Fruit fly (Drosophila melanogaster) whole organism, embryonic: Measurements from ENCODE around the gene Nf-YA.
A peak's percentile ranks its signal among the peaks of the same experiment; 100 is the strongest.

Experiments
- CG10267 ChIP-seq: fragments of 200-800 bp; sonication (Bioruptor generic); optimal IDR thresholded peaks from 2 replicates; lab custom pipeline; 2018; ENCODE audit warnings: missing biosample characterization, mild to moderate bottlenecking, missing genetic modification characterization, moderate library complexity
- CG11085 ChIP-seq: fragments of 200-800 bp; sonication (Bioruptor generic); IDR thresholded peaks from 2 replicates; pipeline ENCODE4 v1.3.6; 2022; ENCODE audit warnings: missing biosample characterization, missing genetic modification characterization
- CG11723 ChIP-seq: fragments of 200-800 bp; sonication (Bioruptor generic); optimal IDR thresholded peaks from 2 replicates; lab custom pipeline; 2017; ENCODE audit warnings: missing biosample characterization, mild to moderate bottlenecking, missing genetic modification characterization
- CG12071 ChIP-seq: fragments of 200-800 bp; sonication (Bioruptor generic); optimal IDR thresholded peaks from 3 replicates; lab custom pipeline; 2018; ENCODE audit warnings: missing biosample characterization, mild to moderate bottlenecking, missing genetic modification characterization
- CG12104 ChIP-seq: fragments of 200-800 bp; sonication (Bioruptor generic); optimal IDR thresholded peaks from 3 replicates; lab custom pipeline; 2016; ENCODE audit warnings: missing biosample characterization, missing genetic modification characterization
- CG1602 ChIP-seq: fragments of 200-800 bp; sonication (Bioruptor generic); optimal IDR thresholded peaks from 3 replicates; lab custom pipeline; 2016; ENCODE audit warnings: missing biosample characterization, missing genetic modification characterization
- CG1647 ChIP-seq: fragments of 200-800 bp; sonication (Bioruptor generic); optimal IDR thresholded peaks from 3 replicates; lab custom pipeline; 2016; ENCODE audit warnings: missing biosample characterization, missing genetic modification characterization
- CG18619 ChIP-seq: fragments of 200-800 bp; sonication (Bioruptor generic); optimal IDR thresholded peaks from 3 replicates; lab custom pipeline; 2017; ENCODE audit warnings: missing biosample characterization, mild to moderate bottlenecking, missing genetic modification characterization
- CG2116 ChIP-seq: fragments of 200-800 bp; sonication (Bioruptor generic); optimal IDR thresholded peaks from 3 replicates; lab custom pipeline; 2018; ENCODE audit warnings: missing biosample characterization, mild to moderate bottlenecking, missing genetic modification characterization
- CG31441 ChIP-seq: fragments of 200-800 bp; sonication (Bioruptor generic); IDR thresholded peaks from 2 replicates; pipeline ENCODE4 v1.3.6; 2022; ENCODE audit warnings: missing biosample characterization, missing genetic modification characterization
- CG3281 ChIP-seq: fragments of 200-800 bp; sonication (Bioruptor generic); optimal IDR thresholded peaks from 3 replicates; lab custom pipeline; 2017; ENCODE audit warnings: missing biosample characterization, mild to moderate bottlenecking, missing genetic modification characterization
- CG34422 ChIP-seq: fragments of 200-800 bp; sonication (Bioruptor generic); IDR thresholded peaks from 3 replicates; pipeline ENCODE4 v1.3.6; 2022; ENCODE audit warnings: missing biosample characterization, missing genetic modification characterization
- CG3726 ChIP-seq: fragments of 200-800 bp; sonication (Bioruptor generic); IDR thresholded peaks from 3 replicates; pipeline ENCODE4, ENCODE4 v1.3.6; 2022; ENCODE audit warnings: missing biosample characterization, missing genetic modification characterization
- CG6272 ChIP-seq: fragments of 200-800 bp; sonication (Bioruptor generic); IDR thresholded peaks from 2 replicates; pipeline ENCODE4 v1.3.6; 2022; ENCODE audit warnings: missing biosample characterization, missing genetic modification characterization
- CG6813 ChIP-seq: fragments of 200-800 bp; sonication (Bioruptor generic); optimal IDR thresholded peaks from 2 replicates; lab custom pipeline; 2017; ENCODE audit warnings: missing biosample characterization, missing genetic modification characterization, mild to moderate bottlenecking, moderate library complexity, missing genetic modification reagents
- CG7745 ChIP-seq: fragments of 200-800 bp; sonication (Bioruptor generic); optimal IDR thresholded peaks from 2 replicates; lab custom pipeline; 2018; ENCODE audit warnings: missing biosample characterization, mild to moderate bottlenecking, missing genetic modification characterization, moderate library complexity
- CG7963 ChIP-seq: fragments of 200-800 bp; sonication (Bioruptor generic); IDR thresholded peaks from 3 replicates; pipeline ENCODE4 v1.3.6; 2022; ENCODE audit warnings: missing biosample characterization, missing genetic modification characterization; ENCODE audit not compliant: partially characterized antibody
- Deaf1 ChIP-seq: fragments of 200-800 bp; optimal IDR thresholded peaks from 3 replicates; lab custom pipeline; 2019; ENCODE audit warnings: missing biosample characterization, mild to moderate bottlenecking, missing genetic modification characterization, moderate library complexity
- Dll ChIP-seq: fragments of 200-800 bp; sonication (Bioruptor generic); IDR thresholded peaks from 4 replicates; pipeline ENCODE4 v1.3.6; 2022; ENCODE audit warnings: missing biosample characterization, missing genetic modification characterization; ENCODE audit not compliant: partially characterized antibody
- Jarid2 ChIP-seq: fragments of 200-800 bp; sonication (Bioruptor generic); optimal IDR thresholded peaks from 3 replicates; lab custom pipeline; 2017; ENCODE audit warnings: mild to moderate bottlenecking, missing biosample characterization, missing genetic modification reagents, missing genetic modification characterization
- Mad ChIP-seq: fragments of 200-800 bp; sonication (Bioruptor generic); optimal IDR thresholded peaks from 2 replicates; lab custom pipeline; 2016; ENCODE audit warnings: missing biosample characterization, missing genetic modification characterization
- Nf-YA ChIP-seq: fragments of 200-800 bp; sonication (Bioruptor generic); IDR thresholded peaks from 2 replicates; pipeline ENCODE4 v1.3.6; 2022; ENCODE audit warnings: missing biosample characterization, missing genetic modification characterization
- PHDP ChIP-seq: fragments of 200-800 bp; sonication (Bioruptor generic); optimal IDR thresholded peaks from 3 replicates; lab custom pipeline; 2018; ENCODE audit warnings: missing biosample characterization, mild to moderate bottlenecking, missing genetic modification characterization, moderate library complexity
- Ptx1 ChIP-seq: fragments of 200-800 bp; sonication (Bioruptor generic); IDR thresholded peaks from 2 replicates; pipeline ENCODE4 v1.3.6; 2022; ENCODE audit warnings: missing biosample characterization, missing genetic modification characterization
- Tbp ChIP-seq: fragments of >200 bp; optimal IDR thresholded peaks from 2 replicates; lab custom pipeline; 2018; ENCODE audit warnings: missing biosample characterization, missing genetic modification characterization
- ac ChIP-seq: fragments of 200-800 bp; sonication (Bioruptor generic); optimal IDR thresholded peaks from 3 replicates; lab custom pipeline; 2017; ENCODE audit warnings: missing biosample characterization, mild to moderate bottlenecking, missing genetic modification characterization
- aop ChIP-seq: fragments of 200-800 bp; sonication (Bioruptor generic); IDR thresholded peaks from 2 replicates; pipeline ENCODE4 v1.3.6; 2022; ENCODE audit warnings: missing biosample characterization, missing genetic modification characterization
- ara ChIP-seq: fragments of 200-800 bp; sonication (Bioruptor generic); IDR thresholded peaks from 2 replicates; pipeline ENCODE4 v1.3.6; 2022; ENCODE audit warnings: missing biosample characterization, missing genetic modification characterization
- az2 ChIP-seq: fragments of 200-800 bp; sonication (Bioruptor generic); optimal IDR thresholded peaks from 3 replicates; lab custom pipeline; 2016; ENCODE audit warnings: missing biosample characterization, missing genetic modification characterization
- bbx ChIP-seq: fragments of 200-800 bp; sonication (Bioruptor generic); IDR thresholded peaks from 2 replicates; pipeline ENCODE4 v1.3.6; 2022; ENCODE audit warnings: missing biosample characterization, missing genetic modification characterization; ENCODE audit not compliant: partially characterized antibody
- crc ChIP-seq: fragments of 200-800 bp; sonication (Bioruptor generic); optimal IDR thresholded peaks from 2 replicates; lab custom pipeline; 2016; ENCODE audit warnings: missing biosample characterization, missing genetic modification characterization
- crp ChIP-seq, 2 experiments: fragments of 200-800 bp; sonication (Bioruptor generic); optimal IDR thresholded peaks; 2 replicates in 1 of 2; 3 replicates in 1 of 2; lab custom pipeline; 2017; ENCODE audit warnings: missing biosample characterization in 2 of 2, missing genetic modification characterization in 2 of 2, mild to moderate bottlenecking in 1 of 2, moderate library complexity in 1 of 2
- da ChIP-seq: fragments of 200-800 bp; sonication (Bioruptor generic); optimal IDR thresholded peaks from 2 replicates; lab custom pipeline; 2016; ENCODE audit warnings: missing biosample characterization, missing genetic modification characterization
- dan ChIP-seq: fragments of 200-800 bp; sonication (Bioruptor generic); IDR thresholded peaks from 2 replicates; pipeline ENCODE4 v1.3.6; 2022; ENCODE audit warnings: missing biosample characterization, missing genetic modification characterization
- fd102C ChIP-seq: fragments of 200-800 bp; sonication (Bioruptor generic); optimal IDR thresholded peaks from 2 replicates; lab custom pipeline; 2018; ENCODE audit warnings: missing biosample characterization, mild to moderate bottlenecking, missing genetic modification characterization, moderate library complexity
- fd64A ChIP-seq: fragments of 200-800 bp; sonication (Bioruptor generic); optimal IDR thresholded peaks from 3 replicates; lab custom pipeline; 2018; ENCODE audit warnings: missing biosample characterization, mild to moderate bottlenecking, missing genetic modification characterization
- fu2 ChIP-seq: fragments of 200-800 bp; sonication (Bioruptor generic); optimal IDR thresholded peaks from 2 replicates; lab custom pipeline; 2016; ENCODE audit warnings: missing biosample characterization, missing genetic modification characterization
- gro ChIP-seq: fragments of 200-800 bp; sonication (Bioruptor generic); optimal IDR thresholded peaks from 2 replicates; lab custom pipeline; 2016; ENCODE audit warnings: missing biosample characterization, missing genetic modification characterization
- gsb-n ChIP-seq: fragments of 200-800 bp; sonication (Bioruptor generic); optimal IDR thresholded peaks from 3 replicates; lab custom pipeline; 2018; ENCODE audit warnings: missing biosample characterization, mild to moderate bottlenecking, missing genetic modification characterization
- ken ChIP-seq: fragments of 200-800 bp; sonication (Bioruptor generic); IDR thresholded peaks from 3 replicates; pipeline ENCODE4 v1.3.6; 2022; ENCODE audit warnings: missing biosample characterization, missing genetic modification characterization
- kni ChIP-seq: fragments of 200-800 bp; sonication (Bioruptor generic); optimal IDR thresholded peaks from 3 replicates; lab custom pipeline; 2017; ENCODE audit warnings: mild to moderate bottlenecking, missing biosample characterization, missing genetic modification reagents, missing genetic modification characterization
- knrl ChIP-seq: fragments of 200-800 bp; sonication (Bioruptor generic); IDR thresholded peaks from 3 replicates; pipeline ENCODE4 v1.3.6; 2022; ENCODE audit warnings: missing biosample characterization, missing genetic modification characterization; ENCODE audit not compliant: partially characterized antibody
- lbe ChIP-seq: fragments of 200-800 bp; sonication (Bioruptor generic); optimal IDR thresholded peaks from 2 replicates; lab custom pipeline; 2016; ENCODE audit warnings: missing biosample characterization, mild to moderate bottlenecking, missing genetic modification characterization
- pnt ChIP-seq: fragments of 200-800 bp; sonication (Bioruptor generic); optimal IDR thresholded peaks from 3 replicates; lab custom pipeline; 2016; ENCODE audit warnings: missing biosample characterization, missing genetic modification characterization
- sr ChIP-seq: fragments of 200-800 bp; sonication (Bioruptor generic); IDR thresholded peaks from 3 replicates; pipeline ENCODE4 v1.3.6; 2022; ENCODE audit warnings: missing biosample characterization, missing genetic modification characterization
- trem ChIP-seq: fragments of 200-800 bp; optimal IDR thresholded peaks from 3 replicates; lab custom pipeline; 2019; ENCODE audit warnings: missing biosample characterization, mild to moderate bottlenecking, missing genetic modification characterization, moderate library complexity
- twi ChIP-seq: fragments of 200-800 bp; optimal IDR thresholded peaks from 2 replicates; lab custom pipeline; 2019; ENCODE audit warnings: missing biosample characterization, mild to moderate bottlenecking, missing genetic modification characterization, moderate library complexity
- vvl ChIP-seq: fragments of 200-800 bp; sonication (Bioruptor generic); IDR thresholded peaks from 2 replicates; pipeline ENCODE4 v1.3.6; 2022; ENCODE audit warnings: missing biosample characterization, missing genetic modification characterization
- wdn ChIP-seq: fragments of 200-800 bp; sonication (Bioruptor generic); IDR thresholded peaks from 2 replicates; pipeline ENCODE4 v1.3.6; 2022; ENCODE audit warnings: missing biosample characterization, missing genetic modification characterization
- wek ChIP-seq: fragments of 200-800 bp; sonication (Bioruptor generic); optimal IDR thresholded peaks from 3 replicates; lab custom pipeline; 2018; ENCODE audit warnings: missing biosample characterization, mild to moderate bottlenecking, missing genetic modification characterization, moderate library complexity

Gene Nf-YA

dm6 chr3L:9402157-9402890 lies 39.7 kb downstream of the Nf-YA start, which contains the start of gene eIF4E1 (continued):
- peak; percentile 86 for TF ChIP-seq knrl
- TF ChIP-seq fd64A (GFP tag; lab: Kevin White, UChicago): no peak
- TF ChIP-seq aop (GFP tag; lab: Robert Waterston, UW): no peak
- TF ChIP-seq az2 (GFP tag; lab: Kevin White, UChicago): no peak
- TF ChIP-seq bbx (GFP tag; lab: Robert Waterston, UW): peak; percentile 85
- no peak for TF ChIP-seq wek (GFP tag; lab: Kevin White, UChicago)
- TF ChIP-seq Nf-YA: 0 out of 2 replicates have a peak, but pooled peaks have one; percentile 5
- TF ChIP-seq CG12104 (GFP tag; lab: Kevin White, UChicago): no peak
- peak; percentile 4; the same call in 1 of the 2 replicates for TF ChIP-seq vvl (GFP tag; lab: Robert Waterston, UW)
- TF ChIP-seq twi (tag; lab: Kevin White, UChicago): no peak
- TF ChIP-seq pnt (GFP tag; lab: Kevin White, UChicago): no peak
- TF ChIP-seq Deaf1: no peak
- no peak for TF ChIP-seq da (GFP tag; lab: Kevin White, UChicago)
- peak; percentile 57 for TF ChIP-seq CG7745 (tag; lab: Kevin White, UChicago)
- TF ChIP-seq CG7963 (GFP tag; lab: Robert Waterston, UW): peak; percentile 67
- peak; percentile 72 for TF ChIP-seq Dll (GFP tag; lab: Robert Waterston, UW)
- TF ChIP-seq ara (GFP tag; lab: Robert Waterston, UW): no peak
- no peak for TF ChIP-seq CG11723
- no peak for TF ChIP-seq wdn (GFP tag; lab: Robert Waterston, UW)
- TF ChIP-seq fu2: no peak
- no peak for TF ChIP-seq crc (GFP tag; lab: Kevin White, UChicago)
- peak; percentile 57 for TF ChIP-seq trem (tag; lab: Kevin White, UChicago)
- TF ChIP-seq CG34422 (GFP tag; lab: Robert Waterston, UW): peak; percentile 57; the same call in 2 of the 3 replicates
- TF ChIP-seq gsb-n (tag; lab: Kevin White, UChicago): no peak
- TF ChIP-seq Tbp: no peak
- no peak for TF ChIP-seq sr
- TF ChIP-seq kni: no peak
- TF ChIP-seq CG1602 (GFP tag; lab: Kevin White, UChicago): no peak
- no peak for TF ChIP-seq Ptx1 (GFP tag; lab: Robert Waterston, UW)
- no peak for TF ChIP-seq CG31441 (GFP tag; lab: Robert Waterston, UW)
- TF ChIP-seq CG6813 (GFP tag; lab: Kevin White, UChicago): no peak
- TF ChIP-seq dan (GFP tag; lab: Robert Waterston, UW): no peak
- TF ChIP-seq crp (GFP tag; optimal IDR thresholded peaks at IDR 0.05; lab: Kevin White, UChicago): peak in 1 of 2 experiments; percentile 5
- TF ChIP-seq CG3281 (GFP tag; lab: Kevin White, UChicago): peak; percentile 87
- no peak for TF ChIP-seq lbe
- TF ChIP-seq CG10267 (tag; lab: Kevin White, UChicago): peak; percentile 65
- TF ChIP-seq CG11085 (GFP tag; lab: Robert Waterston, UW): no peak
- no peak for TF ChIP-seq CG3726 (GFP tag; lab: Robert Waterston, UW)
- peak; percentile 32 for TF ChIP-seq gro (GFP tag; lab: Kevin White, UChicago)
- no peak for TF ChIP-seq CG12071 (GFP tag; lab: Kevin White, UChicago)
- TF ChIP-seq CG2116: peak; percentile 98
- TF ChIP-seq CG1647 (GFP tag; lab: Kevin White, UChicago): no peak
- no peak for TF ChIP-seq Jarid2 (GFP tag; lab: Kevin White, UChicago)
- TF ChIP-seq ken (GFP tag; lab: Robert Waterston, UW): peak; percentile 27; the same call in 2 of the 3 replicates
- TF ChIP-seq CG18619 (GFP tag; lab: Kevin White, UChicago): no peak
- no peak for TF ChIP-seq PHDP (tag; lab: Kevin White, UChicago)
- no peak for TF ChIP-seq ac (GFP tag; lab: Kevin White, UChicago)
- TF ChIP-seq Mad: no peak
- TF ChIP-seq fd102C: no peak
- no peak for TF ChIP-seq CG6272 (GFP tag; lab: Robert Waterston, UW)
